Worm (Caenorhabditis elegans): Measurements from ENCODE around the gene Y39H10B.2.
A peak's percentile ranks its signal among the peaks of the same experiment; 100 is the strongest.

Gene Y39H10B.2

ce11 chrV:3703888-3704287 lies 35.3 kb downstream of the Y39H10B.2 start:
- TF ChIP-seq ama-1 (optimal IDR thresholded peaks at IDR 0.05) (no peak), scrt-1 (GFP tag; IDR thresholded peaks at IDR 0.05) (no peak), tra-4 (tag; optimal IDR thresholded peaks at IDR 0.05) (no peak), sea-1 (GFP tag; conservative IDR thresholded peaks at IDR 0.05) (no peak), tbx-37 (GFP tag; conservative IDR thresholded peaks at IDR 0.05) (no peak), hmg-4 (GFP tag; optimal IDR thresholded peaks at IDR 0.05) (no peak), F13C5.2 (tag; optimal IDR thresholded peaks at IDR 0.05) (no peak)

ce11 chrV:3704688-3705087 lies 36.1 kb downstream of the Y39H10B.2 start, which contains the start of gene lin-40:
Gene lin-40, plus strand, starts transcription at chrV:3704988.
- TF ChIP-seq ets-7 (tag; optimal IDR thresholded peaks at IDR 0.05) = no peak
- TF ChIP-seq scrt-1 (GFP tag; IDR thresholded peaks at IDR 0.05) = no peak
- TF ChIP-seq aly-1 (tag; optimal IDR thresholded peaks at IDR 0.05) = no peak
- TF ChIP-seq hnd-1 (tag; optimal IDR thresholded peaks at IDR 0.05) = no peak
- no peak for TF ChIP-seq ceh-13 (GFP tag; optimal IDR thresholded peaks at IDR 0.05)
- TF ChIP-seq ceh-36 (tag; optimal IDR thresholded peaks at IDR 0.05) = no peak
- TF ChIP-seq hmg-4 (GFP tag; optimal IDR thresholded peaks at IDR 0.05) = no peak
- TF ChIP-seq ama-1 (optimal IDR thresholded peaks at IDR 0.05) = no peak
- no peak for TF ChIP-seq tbx-37 (GFP tag; conservative IDR thresholded peaks at IDR 0.05)
- no peak for TF ChIP-seq tbx-11 (GFP tag; IDR thresholded peaks at IDR 0.05)
- no peak for TF ChIP-seq B0310.2 (tag; optimal IDR thresholded peaks at IDR 0.05)
- TF ChIP-seq pes-1 (GFP tag; IDR thresholded peaks at IDR 0.05) = no peak
- TF ChIP-seq hmbx-1 (tag; optimal IDR thresholded peaks at IDR 0.05) = no peak
- TF ChIP-seq F13C5.2 (tag; optimal IDR thresholded peaks at IDR 0.05) = no peak
- no peak for TF ChIP-seq flt-1 (GFP tag; IDR thresholded peaks at IDR 0.05)
- TF ChIP-seq sea-1 (GFP tag; conservative IDR thresholded peaks at IDR 0.05) = no peak
- no peak for TF ChIP-seq tra-4 (tag; optimal IDR thresholded peaks at IDR 0.05)

- TF ChIP-seq scrt-1 (GFP tag; IDR thresholded peaks at IDR 0.05) = no peak
- TF ChIP-seq hmbx-1 (tag; optimal IDR thresholded peaks at IDR 0.05) = no peak
- no peak for TF ChIP-seq ceh-36 (tag; optimal IDR thresholded peaks at IDR 0.05)
- TF ChIP-seq ets-7 (tag; optimal IDR thresholded peaks at IDR 0.05) = no peak
- TF ChIP-seq tra-4 (tag; optimal IDR thresholded peaks at IDR 0.05) = no peak
- no peak for TF ChIP-seq hnd-1 (tag; optimal IDR thresholded peaks at IDR 0.05)
- TF ChIP-seq F13C5.2 (tag; optimal IDR thresholded peaks at IDR 0.05) = no peak
- TF ChIP-seq ama-1 (optimal IDR thresholded peaks at IDR 0.05) = no peak
- TF ChIP-seq sea-1 (GFP tag; conservative IDR thresholded peaks at IDR 0.05) = no peak
- no peak for TF ChIP-seq hmg-4 (GFP tag; optimal IDR thresholded peaks at IDR 0.05)
- TF ChIP-seq flt-1 (GFP tag; IDR thresholded peaks at IDR 0.05) = no peak
- no peak for TF ChIP-seq tbx-37 (GFP tag; conservative IDR thresholded peaks at IDR 0.05)
- no peak for TF ChIP-seq pes-1 (GFP tag; IDR thresholded peaks at IDR 0.05)
- no peak for TF ChIP-seq aly-1 (tag; optimal IDR thresholded peaks at IDR 0.05)
- no peak for TF ChIP-seq ceh-13 (GFP tag; optimal IDR thresholded peaks at IDR 0.05)
- no peak for TF ChIP-seq tbx-11 (GFP tag; IDR thresholded peaks at IDR 0.05)
- no peak for TF ChIP-seq B0310.2 (tag; optimal IDR thresholded peaks at IDR 0.05)
Observed at ce11 chrV:3706167-3706566, 37.6 kb downstream of the Y39H10B.2 start.

- no peak for TF ChIP-seq ama-1 (optimal IDR thresholded peaks at IDR 0.05)
- no peak for TF ChIP-seq tbx-37 (GFP tag; conservative IDR thresholded peaks at IDR 0.05)
- no peak for TF ChIP-seq F13C5.2 (tag; optimal IDR thresholded peaks at IDR 0.05)
- TF ChIP-seq hmbx-1 (tag; optimal IDR thresholded peaks at IDR 0.05) = no peak
Observed at ce11 chrV:3706893-3707292, 38.3 kb downstream of the Y39H10B.2 start.

ce11 chrV:3711544-3711943 lies 43.0 kb downstream of the Y39H10B.2 start:
- TF ChIP-seq pes-1 (GFP tag; IDR thresholded peaks at IDR 0.05) (no peak), tra-4 (tag; optimal IDR thresholded peaks at IDR 0.05) (no peak), flt-1 (GFP tag; IDR thresholded peaks at IDR 0.05) (no peak), sea-1 (GFP tag; conservative IDR thresholded peaks at IDR 0.05) (no peak), tbx-11 (GFP tag; IDR thresholded peaks at IDR 0.05) (no peak), ceh-36 (tag; optimal IDR thresholded peaks at IDR 0.05) (no peak), B0310.2 (tag; optimal IDR thresholded peaks at IDR 0.05) (no peak), ets-7 (tag; optimal IDR thresholded peaks at IDR 0.05) (no peak), tbx-37 (GFP tag; conservative IDR thresholded peaks at IDR 0.05) (no peak), hmg-4 (GFP tag; optimal IDR thresholded peaks at IDR 0.05) (no peak), F13C5.2 (tag; optimal IDR thresholded peaks at IDR 0.05) (no peak), ceh-13 (GFP tag; optimal IDR thresholded peaks at IDR 0.05) (no peak), scrt-1 (GFP tag; IDR thresholded peaks at IDR 0.05) (no peak), hmbx-1 (tag; optimal IDR thresholded peaks at IDR 0.05) (no peak), aly-1 (tag; optimal IDR thresholded peaks at IDR 0.05) (no peak), hnd-1 (tag; optimal IDR thresholded peaks at IDR 0.05) (no peak), ama-1 (optimal IDR thresholded peaks at IDR 0.05) (no peak)

- TF ChIP-seq sea-1 (GFP tag; conservative IDR thresholded peaks at IDR 0.05) = no peak
- TF ChIP-seq aly-1 (tag; optimal IDR thresholded peaks at IDR 0.05) = no peak
- TF ChIP-seq ceh-36 (tag; optimal IDR thresholded peaks at IDR 0.05) = no peak
- no peak for TF ChIP-seq tbx-11 (GFP tag; IDR thresholded peaks at IDR 0.05)
- TF ChIP-seq B0310.2 (tag; optimal IDR thresholded peaks at IDR 0.05) = no peak
- TF ChIP-seq pes-1 (GFP tag; IDR thresholded peaks at IDR 0.05) = no peak
- TF ChIP-seq ama-1 (optimal IDR thresholded peaks at IDR 0.05) = no peak
- TF ChIP-seq hnd-1 (tag; optimal IDR thresholded peaks at IDR 0.05) = no peak
- no peak for TF ChIP-seq F13C5.2 (tag; optimal IDR thresholded peaks at IDR 0.05)
- no peak for TF ChIP-seq ceh-13 (GFP tag; optimal IDR thresholded peaks at IDR 0.05)
- TF ChIP-seq flt-1 (GFP tag; IDR thresholded peaks at IDR 0.05) = no peak
- no peak for TF ChIP-seq scrt-1 (GFP tag; IDR thresholded peaks at IDR 0.05)
- no peak for TF ChIP-seq tra-4 (tag; optimal IDR thresholded peaks at IDR 0.05)
- no peak for TF ChIP-seq hmbx-1 (tag; optimal IDR thresholded peaks at IDR 0.05)
- TF ChIP-seq tbx-37 (GFP tag; conservative IDR thresholded peaks at IDR 0.05) = no peak
- no peak for TF ChIP-seq ets-7 (tag; optimal IDR thresholded peaks at IDR 0.05)
- TF ChIP-seq hmg-4 (GFP tag; optimal IDR thresholded peaks at IDR 0.05) = no peak
Observed at ce11 chrV:3712192-3712591, 43.6 kb downstream of the Y39H10B.2 start.

- TF ChIP-seq hmbx-1 (tag; optimal IDR thresholded peaks at IDR 0.05) = no peak
- no peak for TF ChIP-seq ets-7 (tag; optimal IDR thresholded peaks at IDR 0.05)
- TF ChIP-seq aly-1 (tag; optimal IDR thresholded peaks at IDR 0.05) = no peak
- TF ChIP-seq scrt-1 (GFP tag; IDR thresholded peaks at IDR 0.05) = no peak
- TF ChIP-seq hnd-1 (tag; optimal IDR thresholded peaks at IDR 0.05) = no peak
- TF ChIP-seq tra-4 (tag; optimal IDR thresholded peaks at IDR 0.05) = no peak
- TF ChIP-seq ceh-36 (tag; optimal IDR thresholded peaks at IDR 0.05) = peak; percentile 14
- TF ChIP-seq tbx-11 (GFP tag; IDR thresholded peaks at IDR 0.05) = no peak
Observed at ce11 chrV:3712955-3713354, 44.4 kb downstream of the Y39H10B.2 start.
